Fruit fly (Drosophila melanogaster): ENCODE measurements around the gene CG10973.

Gene CG10973

DNA sequence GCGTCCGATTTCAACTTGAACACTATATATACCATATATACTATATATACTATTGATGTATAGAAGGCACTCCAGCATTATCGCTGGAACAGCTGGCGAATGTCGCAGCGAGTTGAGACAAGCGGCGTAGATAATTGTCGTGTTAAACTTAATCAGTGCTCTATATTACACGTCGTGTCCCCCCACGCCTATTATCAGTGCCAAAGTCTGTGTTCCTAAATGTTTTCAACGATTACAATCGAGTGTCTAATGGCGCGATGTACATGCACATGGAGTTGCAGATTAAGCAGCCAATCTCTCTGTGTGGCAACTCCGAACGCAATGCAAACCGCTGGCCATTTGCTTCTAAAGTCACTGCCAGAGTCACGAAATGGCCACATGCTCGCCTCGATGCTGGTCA, 50.2 kb downstream of the CG10973 start (continued):
- no peak for TF ChIP-seq CG6254 (GFP tag; optimal IDR thresholded peaks at IDR 0.05)
- TF ChIP-seq CG10267 (tag; optimal IDR thresholded peaks at IDR 0.05): no peak

dm6 chr3L:12703451-12704020, 51.0 kb downstream of the CG10973 start:
- TF ChIP-seq ato (GFP tag; IDR thresholded peaks at IDR 0.05; ENCODE audit: partially characterized antibody) (no peak), crc (GFP tag; optimal IDR thresholded peaks at IDR 0.05) (no peak), schlank (tag; optimal IDR thresholded peaks at IDR 0.05) (no peak), CG10654 (GFP tag; optimal IDR thresholded peaks at IDR 0.05) (no peak), nmo (GFP tag; optimal IDR thresholded peaks at IDR 0.05) (no peak), CG10209 (GFP tag; optimal IDR thresholded peaks at IDR 0.05) (no peak), CG7357 (GFP tag; IDR thresholded peaks at IDR 0.05) (no peak), run (tag; optimal IDR thresholded peaks at IDR 0.05) (no peak), Scr (GFP tag; IDR thresholded peaks at IDR 0.05; ENCODE audit: partially characterized antibody) (no peak), CG6689 (GFP tag; IDR thresholded peaks at IDR 0.05) (peak; percentile 10; the same call in 1 of the 2 replicates), Mad (GFP tag; optimal IDR thresholded peaks at IDR 0.05) (no peak), otp (GFP tag; IDR thresholded peaks at IDR 0.05) (no peak), Hmr (GFP tag; optimal IDR thresholded peaks at IDR 0.05) (no peak), zf30C (GFP tag; optimal IDR thresholded peaks at IDR 0.05) (peak; percentile 26), CG15696 (tag; optimal IDR thresholded peaks at IDR 0.05) (peak; percentile 35), Eip74EF (GFP tag; optimal IDR thresholded peaks at IDR 0.05) (no peak), CG12219 (GFP tag; optimal IDR thresholded peaks at IDR 0.05) (no peak), ftz-f1 (GFP tag; optimal IDR thresholded peaks at IDR 0.05) (no peak), gcm2 (GFP tag; optimal IDR thresholded peaks at IDR 0.05) (no peak), Six4 (GFP tag; optimal IDR thresholded peaks at IDR 0.05) (no peak), sob (GFP tag; IDR thresholded peaks at IDR 0.05) (no peak), nom (GFP tag; optimal IDR thresholded peaks at IDR 0.05) (peak; percentile 1), CG1233 (GFP tag; optimal IDR thresholded peaks at IDR 0.05) (no peak), CG10267 (tag; optimal IDR thresholded peaks at IDR 0.05) (peak; percentile 36), CG14710 (tag; optimal IDR thresholded peaks at IDR 0.05) (peak; percentile 25), CG5953 (GFP tag; IDR thresholded peaks at IDR 0.05) (no peak), h (optimal IDR thresholded peaks at IDR 0.05) (no peak), phol (tag; optimal IDR thresholded peaks at IDR 0.05) (peak; percentile 40), dati (GFP tag; IDR thresholded peaks at IDR 0.05) (no peak), CG9727 (GFP tag; optimal IDR thresholded peaks at IDR 0.05) (peak; percentile 18), CG4424 (GFP tag; optimal IDR thresholded peaks at IDR 0.05) (peak; percentile 32), Hr51 (GFP tag; optimal IDR thresholded peaks at IDR 0.05) (no peak), Dip2 (GFP tag; IDR thresholded peaks at IDR 0.05) (no peak), luna (GFP tag; optimal IDR thresholded peaks at IDR 0.05) (no peak), CG10979 (tag; optimal IDR thresholded peaks at IDR 0.05) (peak; percentile 54), cg (GFP tag; optimal IDR thresholded peaks at IDR 0.05) (no peak), twi (tag; optimal IDR thresholded peaks at IDR 0.05) (no peak), CG1603 (tag; optimal IDR thresholded peaks at IDR 0.05) (no peak)

Measured in whole organism, embryonic.